Worm (Caenorhabditis elegans): ENCODE measurements around the gene C33B4.4.

The C33B4.4 gene

ce11 chrII:11347878-11348556, 35.2 kb downstream of the C33B4.4 start, which contains the start of the genes B0491.6 and pigm-1 (continued):
- TF ChIP-seq dmd-6 (GFP tag; IDR thresholded peaks at IDR 0.05) (peak; percentile 47), ceh-32 (tag; optimal IDR thresholded peaks at IDR 0.05; ENCODE audit: poor library complexity) (no peak), egl-43 (GFP tag; IDR thresholded peaks at IDR 0.05) (no peak), zip-2 (tag; optimal IDR thresholded peaks at IDR 0.05) (no peak), rbr-2 (tag; optimal IDR thresholded peaks at IDR 0.05) (peak; percentile 62), zfp-2 (tag; optimal IDR thresholded peaks at IDR 0.05) (no peak)

ce11 chrII:11345570-11346029, 37.6 kb downstream of the C33B4.4 start, which contains the start of gene nduf-11:
Gene nduf-11, minus strand, starts transcription at chrII:11345620.
- peak; percentile 49 for TF ChIP-seq F10B5.3 (tag; optimal IDR thresholded peaks at IDR 0.05)
- peak; percentile 89 for TF ChIP-seq mep-1 (tag; optimal IDR thresholded peaks at IDR 0.05)
- 0 out of 2 replicates have a peak, but pooled peaks have one; percentile 41 for TF ChIP-seq lin-29 (GFP tag; IDR thresholded peaks at IDR 0.05)
- TF ChIP-seq ztf-7 (tag; optimal IDR thresholded peaks at IDR 0.05) = peak; percentile 48
- TF ChIP-seq ceh-32 (tag; optimal IDR thresholded peaks at IDR 0.05; ENCODE audit: poor library complexity) = no peak
- peak; percentile 85 for TF ChIP-seq hlh-30 (tag; optimal IDR thresholded peaks at IDR 0.05; ENCODE audit: insufficient read depth)
- no peak for TF ChIP-seq snpc-4 (tag; optimal IDR thresholded peaks at IDR 0.05)
- TF ChIP-seq lsy-2 (tag; optimal IDR thresholded peaks at IDR 0.05) = peak; percentile 6 to 92
- no peak for TF ChIP-seq ces-1 (GFP tag; optimal IDR thresholded peaks at IDR 0.05)
- TF ChIP-seq mes-2 (tag; optimal IDR thresholded peaks at IDR 0.05; ENCODE audit: poor library complexity, severe bottlenecking) = peak; percentile 86
- peak; percentile 28 for TF ChIP-seq unc-130 (GFP tag; optimal IDR thresholded peaks at IDR 0.05)
- peak; percentile 41 for TF ChIP-seq F49E8.2 (tag; optimal IDR thresholded peaks at IDR 0.05; ENCODE audit: borderline replicate concordance)
- no peak for TF ChIP-seq ceh-28 (tag; optimal IDR thresholded peaks at IDR 0.05)
- TF ChIP-seq zip-2 (tag; optimal IDR thresholded peaks at IDR 0.05) = peak; percentile 47
- TF ChIP-seq spr-3 (GFP tag; optimal IDR thresholded peaks at IDR 0.05) = peak; percentile 27
- TF ChIP-seq nhr-6 (tag; optimal IDR thresholded peaks at IDR 0.05) = peak; percentile 75
- no peak for TF ChIP-seq unc-39 (tag; optimal IDR thresholded peaks at IDR 0.05)
- peak; percentile 55 for TF ChIP-seq duxl-1 (tag; optimal IDR thresholded peaks at IDR 0.05; ENCODE audit: poor library complexity)
- TF ChIP-seq lin-13 (GFP tag; optimal IDR thresholded peaks at IDR 0.05) = peak; percentile 53
- TF ChIP-seq spr-1 (tag; optimal IDR thresholded peaks at IDR 0.05) = peak; percentile 56
- TF ChIP-seq unc-62 (GFP tag; optimal IDR thresholded peaks at IDR 0.05 in 1 of 2) = peak in 1 of 2 experiments; percentile 89
- no peak for TF ChIP-seq unc-62 (tag; optimal IDR thresholded peaks at IDR 0.05)
- TF ChIP-seq zip-11 (GFP tag; IDR thresholded peaks at IDR 0.05) = no peak
- TF ChIP-seq mdl-1 (tag; optimal IDR thresholded peaks at IDR 0.05) = peak in 1 of 2 experiments; percentile 19
- no peak for TF ChIP-seq arid-1 (GFP tag; conservative IDR thresholded peaks at IDR 0.05)
- TF ChIP-seq fkh-10 (GFP tag; optimal IDR thresholded peaks at IDR 0.05) = peak; percentile 29
- TF ChIP-seq nhr-77 (tag; optimal IDR thresholded peaks at IDR 0.05) = peak; percentile 76
- TF ChIP-seq lin-38 (GFP tag; IDR thresholded peaks at IDR 0.05) = peak; percentile 90
- TF ChIP-seq nhr-10 (tag; optimal IDR thresholded peaks at IDR 0.05) = no peak
- no peak for TF ChIP-seq lir-3 (tag; optimal IDR thresholded peaks at IDR 0.05)
- peak; percentile 84 for TF ChIP-seq dve-1 (tag; optimal IDR thresholded peaks at IDR 0.05; ENCODE audit: insufficient read depth)
- peak; percentile 89 for TF ChIP-seq nhr-102 (tag; optimal IDR thresholded peaks at IDR 0.05)
- peak in 1 of 2 experiments; percentile 42 for TF ChIP-seq hif-1 (tag; optimal IDR thresholded peaks at IDR 0.05)
- no peak for TF ChIP-seq tag-97 (GFP tag; IDR thresholded peaks at IDR 0.05)
- no peak for TF ChIP-seq jun-1 (tag; optimal IDR thresholded peaks at IDR 0.05)
- peak; percentile 25; the same call in 1 of the 2 replicates for TF ChIP-seq nhr-42 (GFP tag; IDR thresholded peaks at IDR 0.05)
- peak; percentile 78 for TF ChIP-seq hlh-11 (tag; optimal IDR thresholded peaks at IDR 0.05)
- no peak for TF ChIP-seq pqm-1 (tag; optimal IDR thresholded peaks at IDR 0.05)
- peak; percentile 18 for TF ChIP-seq ama-1 (optimal IDR thresholded peaks at IDR 0.05)
- TF ChIP-seq vab-7 (GFP tag; IDR thresholded peaks at IDR 0.05) = no peak
- TF ChIP-seq R02D3.7 (tag; optimal IDR thresholded peaks at IDR 0.05) = no peak
- TF ChIP-seq lin-39 (tag; optimal IDR thresholded peaks at IDR 0.05) = no peak
- TF ChIP-seq F44E2.7 (GFP tag; IDR thresholded peaks at IDR 0.05) = no peak
- TF ChIP-seq nhr-48 (tag; optimal IDR thresholded peaks at IDR 0.05) = peak; percentile 51

All from whole organism, L4 larva.